Worm (Caenorhabditis elegans): ENCODE data around the gene Y39B6A.37.
A peak's percentile ranks its signal among the peaks of the same experiment; 100 is the strongest.
"Not testable (repeated sequence)": the region's sequence is repeated elsewhere in the genome, so short reads cannot be mapped to it uniquely, and the experiment has no call there.

Y39B6A.37 gene

DNA sequence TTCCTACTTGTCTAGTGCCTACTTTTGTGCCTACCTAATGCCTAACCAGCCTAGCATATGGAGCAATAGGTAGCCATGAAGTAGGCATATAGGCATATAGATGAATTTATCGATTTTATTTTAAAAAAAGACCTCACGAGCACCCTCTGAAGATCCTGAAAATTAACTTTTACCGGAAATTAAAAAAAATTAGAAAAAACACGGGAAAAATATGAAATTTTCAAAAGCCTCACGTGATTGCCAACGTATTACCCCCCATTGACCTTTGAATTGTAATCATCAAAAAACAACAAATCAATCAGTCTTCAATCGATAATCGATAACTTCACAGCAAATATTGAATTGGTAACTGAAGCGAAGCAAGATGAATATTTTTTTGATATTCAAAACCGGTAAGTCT is 23.6 kb downstream of the Y39B6A.37 start, which contains the start of gene Y39B6A.30:
Gene Y39B6A.30, plus strand, starts transcription at position 301 of the 400 bp plus-strand sequence.
- not testable (repeated sequence) for TF ChIP-seq fkh-10 (GFP tag; optimal IDR thresholded peaks at IDR 0.05); hlh-30 (tag; optimal IDR thresholded peaks at IDR 0.05; ENCODE audit: insufficient read depth); aha-1 (tag)

DNA sequence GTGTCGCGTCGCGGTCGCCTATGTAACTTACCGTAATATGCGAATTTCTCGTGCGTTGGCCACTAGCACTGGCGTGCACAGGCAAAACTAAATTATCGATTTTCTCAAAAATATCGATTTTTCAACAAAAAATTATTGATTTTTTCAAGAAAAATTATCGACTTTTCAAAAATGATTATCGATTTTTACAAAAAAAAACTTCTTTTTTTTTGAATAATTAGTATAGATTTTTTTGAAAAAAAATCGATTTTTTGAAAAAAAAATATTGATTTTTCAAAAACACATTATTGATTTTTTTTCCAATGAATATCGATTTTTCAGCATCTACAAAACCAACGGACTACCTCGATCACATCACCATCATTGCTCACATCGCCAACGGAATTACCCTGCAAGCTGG is 24.3 kb downstream of the Y39B6A.37 start:
- peak; percentile 65 for TF ChIP-seq ceh-28 (tag; optimal IDR thresholded peaks at IDR 0.05)

DNA sequence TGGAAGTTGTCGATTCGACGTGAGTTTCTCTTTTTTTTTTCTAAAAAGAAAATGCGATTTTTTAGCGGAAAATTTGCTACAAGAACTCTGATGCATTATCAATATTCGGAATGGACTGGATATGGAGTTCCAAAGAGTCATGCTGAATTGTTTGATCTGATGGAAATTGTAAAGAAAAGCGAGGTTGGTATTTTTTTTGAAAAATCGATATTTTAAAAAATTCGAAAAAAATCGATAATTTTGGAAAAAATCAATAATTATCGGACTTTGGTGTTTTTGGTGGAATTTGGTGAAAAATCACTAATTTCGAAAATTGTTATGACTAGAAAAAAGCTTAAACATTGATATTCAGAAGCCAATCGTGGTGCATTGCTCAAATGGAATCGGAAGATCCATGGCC is 28.6 kb downstream of the Y39B6A.37 start:
- TF ChIP-seq ztf-11 (tag; optimal IDR thresholded peaks at IDR 0.05) (no peak), zfp-2 (tag; optimal IDR thresholded peaks at IDR 0.05) (no peak), mdl-1 (tag; optimal IDR thresholded peaks at IDR 0.05) (no peak), ceh-28 (tag; optimal IDR thresholded peaks at IDR 0.05) (peak; percentile 85), hlh-30 (tag; optimal IDR thresholded peaks at IDR 0.05; ENCODE audit: insufficient read depth) (no peak), lin-1 (GFP tag; IDR thresholded peaks at IDR 0.05) (no peak), lin-39 (tag; optimal IDR thresholded peaks at IDR 0.05) (no peak), lin-38 (GFP tag; IDR thresholded peaks at IDR 0.05) (no peak), D1046.2 (GFP tag; IDR thresholded peaks at IDR 0.05) (no peak), nhr-42 (GFP tag; IDR thresholded peaks at IDR 0.05) (no peak), nhr-25 (tag; optimal IDR thresholded peaks at IDR 0.05; ENCODE audit: borderline replicate concordance, insufficient read depth) (no peak), mep-1 (tag; optimal IDR thresholded peaks at IDR 0.05) (no peak), nhr-28 (tag; optimal IDR thresholded peaks at IDR 0.05) (no peak), dmd-6 (GFP tag; IDR thresholded peaks at IDR 0.05) (no peak), aha-1 (tag) (peak; percentile 68), daf-16 (GFP tag; optimal IDR thresholded peaks at IDR 0.05) (no peak), daf-16 (tag; optimal IDR thresholded peaks at IDR 0.05) (no peak)

DNA sequence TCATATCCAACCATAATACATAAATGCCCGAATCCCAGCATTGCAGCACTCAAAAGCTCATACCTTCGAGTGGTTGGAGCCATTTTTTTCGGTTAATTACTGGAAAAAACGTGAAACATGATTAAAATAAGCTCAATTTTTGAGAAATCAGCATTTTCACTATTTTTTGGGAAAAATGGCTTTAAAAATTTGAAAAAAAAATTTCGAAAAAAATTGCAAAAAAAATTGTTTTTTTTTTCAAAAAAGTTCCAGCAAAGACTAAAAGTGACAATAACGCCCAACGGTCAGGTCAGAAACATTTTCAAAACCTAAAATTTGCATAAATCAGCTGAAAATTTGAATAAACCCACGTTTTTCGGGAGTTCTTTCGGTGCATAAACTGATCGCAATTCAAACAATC is 34.0 kb downstream of the Y39B6A.37 start, which contains the start of gene Y39B6A.29:
Gene Y39B6A.29, minus strand, starts transcription at position 101 of the 400 bp plus-strand sequence.
- TF ChIP-seq saeg-2 (GFP tag; IDR thresholded peaks at IDR 0.05), result no peak

DNA sequence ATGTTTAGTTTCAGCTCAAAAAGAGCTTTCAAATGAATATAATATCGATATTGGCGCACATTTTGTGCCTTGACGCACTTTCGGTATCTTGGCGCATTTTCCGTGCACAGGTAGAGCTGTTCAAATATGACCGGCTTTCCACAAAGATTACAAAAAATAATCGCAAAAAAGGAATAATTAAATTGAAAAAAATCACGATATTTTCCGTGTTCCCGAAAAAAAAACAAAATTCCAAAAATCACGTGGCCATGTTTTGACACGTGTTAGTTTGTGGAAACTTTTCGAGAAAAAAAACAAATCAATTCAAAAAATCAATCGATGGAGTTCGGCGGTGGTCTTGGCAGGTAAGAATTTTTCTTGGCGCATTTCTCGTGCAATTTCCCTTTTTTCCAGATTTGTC is 35.5 kb downstream of the Y39B6A.37 start, which contains the start of gene Y39B6A.25:
Gene Y39B6A.25, plus strand, starts transcription at position 301 of the 400 bp plus-strand sequence.
- TF ChIP-seq unc-62 (GFP tag; optimal IDR thresholded peaks at IDR 0.05 in 1 of 2) (peak in 1 of 2 experiments; percentile 56), unc-62 (tag; optimal IDR thresholded peaks at IDR 0.05) (no peak), dmd-6 (GFP tag; IDR thresholded peaks at IDR 0.05) (no peak)

DNA sequence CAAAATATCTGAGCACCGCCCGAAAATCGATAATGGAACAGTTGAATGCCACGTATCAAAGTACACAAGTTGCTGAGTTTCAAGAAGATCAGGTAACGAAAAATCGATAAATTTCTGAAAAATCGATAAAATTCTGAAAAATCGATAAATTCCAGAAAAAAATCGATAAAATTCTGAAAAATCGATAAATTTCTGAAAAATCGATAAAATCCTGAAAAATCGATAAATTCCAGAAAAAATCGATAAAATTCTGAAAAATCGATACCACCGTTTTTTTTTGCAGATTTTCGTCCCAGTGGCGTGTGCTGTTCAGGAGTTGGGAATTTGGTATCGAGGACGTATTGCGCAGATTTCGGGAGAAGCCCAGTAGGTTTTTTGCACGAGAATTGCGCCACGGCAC is 36.7 kb downstream of the Y39B6A.37 start:
- TF ChIP-seq ceh-62 (tag; optimal IDR thresholded peaks at IDR 0.05) (no peak), mes-2 (tag; optimal IDR thresholded peaks at IDR 0.05; ENCODE audit: poor library complexity, severe bottlenecking) (no peak), nhr-10 (tag; optimal IDR thresholded peaks at IDR 0.05) (no peak), unc-130 (GFP tag; optimal IDR thresholded peaks at IDR 0.05) (no peak), nhr-111 (GFP tag; optimal IDR thresholded peaks at IDR 0.05) (no peak), ama-1 (optimal IDR thresholded peaks at IDR 0.05) (no peak), aha-1 (tag) (peak; percentile 45), mxl-2 (GFP tag; conservative IDR thresholded peaks at IDR 0.05) (no peak), D1046.2 (GFP tag; IDR thresholded peaks at IDR 0.05) (no peak), nhr-11 (tag; optimal IDR thresholded peaks at IDR 0.05) (no peak), ceh-28 (tag; optimal IDR thresholded peaks at IDR 0.05) (peak; percentile 97), ceh-20 (GFP tag; IDR thresholded peaks at IDR 0.05) (no peak), T26A8.4 (GFP tag; IDR thresholded peaks at IDR 0.05) (no peak), egl-43 (GFP tag; IDR thresholded peaks at IDR 0.05) (no peak), cey-2 (tag; optimal IDR thresholded peaks at IDR 0.05; ENCODE audit: borderline replicate concordance, insufficient read depth) (no peak), F37D6.2 (tag; optimal IDR thresholded peaks at IDR 0.05) (no peak), mep-1 (tag; optimal IDR thresholded peaks at IDR 0.05) (no peak)

All from whole organism, L4 larva.